Worm (Caenorhabditis elegans): ENCODE data around the gene nhr-119.
A peak's percentile ranks its signal among the peaks of the same experiment; 100 is the strongest.

The nhr-119 gene

DNA sequence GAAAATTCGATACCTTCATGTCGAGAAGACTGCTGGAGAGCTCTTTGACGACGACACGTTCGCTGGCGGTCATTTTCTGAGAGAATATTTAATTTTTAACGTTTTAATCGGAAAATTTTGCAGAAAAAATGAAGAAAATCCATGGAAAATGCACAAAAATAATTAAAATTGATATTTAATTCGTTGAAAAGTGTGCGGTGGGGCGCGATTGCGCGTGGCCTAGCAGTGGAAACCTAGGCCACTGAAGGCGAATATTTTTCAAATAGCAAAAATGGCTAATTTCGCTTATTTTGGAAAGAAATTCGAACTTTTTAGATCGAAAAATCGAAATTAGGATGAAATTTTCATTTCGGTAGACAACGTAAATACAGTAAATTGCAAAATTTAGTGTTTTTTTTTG lies 47.9 kb downstream of the nhr-119 start, which contains the start of gene F29A7.6 (continued):
- no peak for TF ChIP-seq sdz-38 (tag; optimal IDR thresholded peaks at IDR 0.05)
- no peak for TF ChIP-seq sptf-2 (GFP tag; optimal IDR thresholded peaks at IDR 0.05)
- no peak for TF ChIP-seq lag-1 (GFP tag; IDR thresholded peaks at IDR 0.05)
- TF ChIP-seq mes-4 (tag; optimal IDR thresholded peaks at IDR 0.05): no peak
- TF ChIP-seq K12H6.12 (tag; optimal IDR thresholded peaks at IDR 0.05): peak; percentile 31
- TF ChIP-seq Y95B8A.8 (GFP tag; IDR thresholded peaks at IDR 0.05): no peak
- TF ChIP-seq unc-62 (GFP tag; optimal IDR thresholded peaks at IDR 0.05): no peak
- no peak for TF ChIP-seq bed-1 (GFP tag; IDR thresholded peaks at IDR 0.05)
- no peak for TF ChIP-seq snpc-1.3 (tag; optimal IDR thresholded peaks at IDR 0.05; ENCODE audit: insufficient read depth)
- TF ChIP-seq lin-26 (GFP tag; IDR thresholded peaks at IDR 0.05): no peak
- no peak for TF ChIP-seq T26A5.8 (tag; optimal IDR thresholded peaks at IDR 0.05)
- peak; percentile 62 for TF ChIP-seq madf-6 (GFP tag; IDR thresholded peaks at IDR 0.05)
- no peak for TF ChIP-seq madf-3 (GFP tag; IDR thresholded peaks at IDR 0.05)
- no peak for TF ChIP-seq Y53F4B.3 (GFP tag; IDR thresholded peaks at IDR 0.05)
- TF ChIP-seq lsy-27 (tag; optimal IDR thresholded peaks at IDR 0.05; ENCODE audit: borderline replicate concordance, insufficient read depth): no peak
- no peak for TF ChIP-seq F52B5.7 (tag; optimal IDR thresholded peaks at IDR 0.05)
- no peak for TF ChIP-seq nhr-27 (tag; optimal IDR thresholded peaks at IDR 0.05)
- no peak for TF ChIP-seq nhr-90 (tag; optimal IDR thresholded peaks at IDR 0.05)
- no peak for TF ChIP-seq ceh-91 (GFP tag; IDR thresholded peaks at IDR 0.05)
- TF ChIP-seq him-1 (tag; optimal IDR thresholded peaks at IDR 0.05): no peak
- peak; percentile 54 for TF ChIP-seq ceh-27 (GFP tag; optimal IDR thresholded peaks at IDR 0.05)
- TF ChIP-seq F33H1.4 (GFP tag; IDR thresholded peaks at IDR 0.05): peak; percentile 36; the same call in 1 of the 2 replicates
- no peak for TF ChIP-seq dpff-1 (tag; optimal IDR thresholded peaks at IDR 0.05)

DNA sequence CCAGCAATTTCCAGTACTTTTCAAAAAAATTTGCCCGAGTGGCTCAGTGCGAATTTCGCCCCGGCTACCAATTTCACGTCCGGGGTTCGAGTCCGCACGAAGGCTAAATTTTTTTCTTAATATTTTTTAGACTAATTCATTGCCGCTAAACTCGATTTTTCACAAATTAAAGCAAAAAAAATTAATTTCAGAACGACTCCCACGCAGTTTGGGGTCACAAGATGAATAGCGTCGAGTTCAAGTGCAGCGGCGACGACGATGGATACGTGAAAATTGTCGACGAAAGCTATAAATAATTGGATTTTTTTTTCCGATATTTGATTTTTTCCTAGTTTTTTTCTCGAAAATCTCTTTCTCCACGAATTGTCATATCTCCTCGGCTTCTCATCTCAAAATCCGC lies 49.1 kb downstream of the nhr-119 start:
- no peak for TF ChIP-seq aptf-2 (GFP tag; conservative IDR thresholded peaks at IDR 0.05)
- no peak for TF ChIP-seq tbp1 (GFP tag; optimal IDR thresholded peaks at IDR 0.05)
- 0 out of 2 replicates have a peak, but pooled peaks have one; percentile 21 for TF ChIP-seq ekl-4 (GFP tag; IDR thresholded peaks at IDR 0.05)
- peak; percentile 54; the same call in 1 of the 2 replicates for TF ChIP-seq mcd-1 (GFP tag; IDR thresholded peaks at IDR 0.05)
- no peak for TF ChIP-seq snpc-1.3 (tag; optimal IDR thresholded peaks at IDR 0.05; ENCODE audit: insufficient read depth)
- TF ChIP-seq athp-1 (tag; optimal IDR thresholded peaks at IDR 0.05): peak; percentile 21
- peak; percentile 51; the same call in 1 of the 2 replicates for TF ChIP-seq B0336.3 (GFP tag; IDR thresholded peaks at IDR 0.05)
- TF ChIP-seq hrde-1 (tag; optimal IDR thresholded peaks at IDR 0.05; ENCODE audit: borderline replicate concordance): peak; percentile 19
- 0 out of 2 replicates have a peak, but pooled peaks have one; percentile 8 for TF ChIP-seq pbrm-1 (GFP tag; IDR thresholded peaks at IDR 0.05)
- TF ChIP-seq T26A5.8 (tag; optimal IDR thresholded peaks at IDR 0.05): no peak
- TF ChIP-seq B0019.2 (GFP tag; conservative IDR thresholded peaks at IDR 0.05): no peak
- 0 out of 2 replicates have a peak, but pooled peaks have one; percentile 30 for TF ChIP-seq nfyb-1 (GFP tag; IDR thresholded peaks at IDR 0.05)
- peak; percentile 43; the same call in 1 of the 2 replicates for TF ChIP-seq madf-6 (GFP tag; IDR thresholded peaks at IDR 0.05)

DNA sequence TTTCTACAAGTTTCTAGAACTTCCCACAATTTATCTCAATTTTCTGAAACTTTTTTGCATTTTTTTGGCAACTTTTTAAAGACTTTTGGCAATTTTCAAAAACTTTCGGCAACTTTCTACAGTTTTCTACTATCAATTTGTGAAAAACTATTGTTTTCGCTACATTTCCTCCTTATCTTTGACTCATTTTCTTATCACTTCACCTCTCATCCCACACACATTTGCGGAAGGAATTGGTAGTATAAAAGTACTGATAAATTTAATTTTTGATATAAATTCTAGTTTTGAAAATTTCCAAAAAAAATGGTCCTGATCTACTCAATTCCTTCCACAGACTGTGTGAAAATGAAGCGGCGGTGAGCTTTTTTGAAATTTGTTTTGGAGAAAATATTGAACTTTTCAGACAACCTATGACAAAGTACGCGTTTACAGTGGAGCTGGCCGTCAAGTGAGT lies 50.8 kb downstream of the nhr-119 start, which contains the start of gene F29A7.4:
Gene F29A7.4, plus strand, starts transcription at position 404 of the 454 bp plus-strand sequence.
- no peak for TF ChIP-seq lin-26 (GFP tag; IDR thresholded peaks at IDR 0.05)
- no peak for TF ChIP-seq F55B11.4 (tag; optimal IDR thresholded peaks at IDR 0.05; ENCODE audit: borderline replicate concordance, insufficient read depth)
- no peak for TF ChIP-seq rpc-1 (optimal IDR thresholded peaks at IDR 0.05)
- no peak for TF ChIP-seq rpc-1 (tag; optimal IDR thresholded peaks at IDR 0.05)
- no peak for TF ChIP-seq dox-1 (GFP tag; IDR thresholded peaks at IDR 0.05)
- no peak for TF ChIP-seq B0336.3 (GFP tag; IDR thresholded peaks at IDR 0.05)
- TF ChIP-seq hsf-1 (GFP tag; IDR thresholded peaks at IDR 0.05): no peak
- TF ChIP-seq F57C9.4 (tag; optimal IDR thresholded peaks at IDR 0.05): no peak
- no peak for TF ChIP-seq nfya-2 (GFP tag; IDR thresholded peaks at IDR 0.05)
- TF ChIP-seq sea-2 (GFP tag; IDR thresholded peaks at IDR 0.05): no peak
- no peak for TF ChIP-seq madf-8 (GFP tag; conservative IDR thresholded peaks at IDR 0.05)
- TF ChIP-seq egl-18 (GFP tag; IDR thresholded peaks at IDR 0.05): no peak
